Worm (Caenorhabditis elegans): Measurements from ENCODE around the gene H09F14.1.

Gene H09F14.1

ce11 chrV:10602051-10602937 lies 13.1 kb downstream of the H09F14.1 start, which contains the start of gene H27A22.1:
TSS of gene H27A22.1 (plus strand) at chrV:10602555.
- no peak for TF ChIP-seq ref-2 (tag; optimal IDR thresholded peaks at IDR 0.05)

- TF ChIP-seq Y22D7AL.16 (tag; optimal IDR thresholded peaks at IDR 0.05) (no peak), elt-2 (tag; optimal IDR thresholded peaks at IDR 0.05) (no peak), nhr-232 (tag; optimal IDR thresholded peaks at IDR 0.05) (no peak)
Measured at ce11 chrV:10598670-10599154, 16.7 kb downstream of the H09F14.1 start, which contains the start of gene scpl-4. TSS of gene scpl-4 (plus strand) at chrV:10599104.

DNA sequence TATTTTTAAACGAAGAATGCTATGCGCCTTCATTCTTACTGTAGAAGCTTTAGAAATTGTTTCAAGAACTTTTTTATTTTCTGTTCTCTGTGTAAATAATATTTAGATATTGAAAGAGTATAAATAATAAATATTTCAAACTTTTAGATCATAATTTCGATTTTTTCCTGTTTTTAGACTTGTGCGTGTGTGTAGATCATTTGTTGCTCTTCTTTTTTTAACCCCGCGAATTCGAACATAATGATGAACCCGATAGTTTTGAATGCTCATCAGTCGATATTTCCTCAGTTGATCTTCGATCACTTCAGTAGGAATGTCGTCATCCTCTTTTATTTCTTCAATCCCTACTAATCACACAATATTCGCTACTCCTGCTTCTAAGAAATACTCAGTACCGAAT lies 18.2 kb downstream of the H09F14.1 start, which contains the start of gene T21C9.13:
Gene T21C9.13 (plus strand): TSS at position 33 of the 400 bp plus-strand sequence.
- TF ChIP-seq ceh-45 (GFP tag; IDR thresholded peaks at IDR 0.05): no peak
- TF ChIP-seq ceh-30 (tag; optimal IDR thresholded peaks at IDR 0.05): no peak
- TF ChIP-seq lin-11 (tag; optimal IDR thresholded peaks at IDR 0.05): no peak
- TF ChIP-seq ceh-19 (GFP tag; optimal IDR thresholded peaks at IDR 0.05): no peak
- no peak for TF ChIP-seq ztf-16 (tag; optimal IDR thresholded peaks at IDR 0.05)
- no peak for TF ChIP-seq ceh-31 (tag; optimal IDR thresholded peaks at IDR 0.05)
- TF ChIP-seq K02D7.2 (tag; optimal IDR thresholded peaks at IDR 0.05): no peak
- no peak for TF ChIP-seq eyg-1 (tag; optimal IDR thresholded peaks at IDR 0.05)

- TF ChIP-seq eyg-1 (tag; optimal IDR thresholded peaks at IDR 0.05) (no peak), pat-9 (tag; optimal IDR thresholded peaks at IDR 0.05) (no peak), che-1 (tag; optimal IDR thresholded peaks at IDR 0.05) (no peak), npax-4 (tag; optimal IDR thresholded peaks at IDR 0.05) (no peak), ceh-34 (tag; optimal IDR thresholded peaks at IDR 0.05) (no peak), sox-2 (GFP tag; IDR thresholded peaks at IDR 0.05) (no peak), ztf-16 (tag; optimal IDR thresholded peaks at IDR 0.05) (no peak), fkh-10 (GFP tag; optimal IDR thresholded peaks at IDR 0.05) (no peak), hlh-15 (tag; optimal IDR thresholded peaks at IDR 0.05) (no peak), unc-55 (GFP tag; optimal IDR thresholded peaks at IDR 0.05) (no peak), pha-2 (tag; optimal IDR thresholded peaks at IDR 0.05) (no peak), nfya-1 (tag; optimal IDR thresholded peaks at IDR 0.05) (no peak)
Measured at ce11 chrV:10594810-10595209, 20.6 kb downstream of the H09F14.1 start, which contains the start of gene T21C9.11. TSS of gene T21C9.11 (minus strand) at chrV:10594910.

DNA sequence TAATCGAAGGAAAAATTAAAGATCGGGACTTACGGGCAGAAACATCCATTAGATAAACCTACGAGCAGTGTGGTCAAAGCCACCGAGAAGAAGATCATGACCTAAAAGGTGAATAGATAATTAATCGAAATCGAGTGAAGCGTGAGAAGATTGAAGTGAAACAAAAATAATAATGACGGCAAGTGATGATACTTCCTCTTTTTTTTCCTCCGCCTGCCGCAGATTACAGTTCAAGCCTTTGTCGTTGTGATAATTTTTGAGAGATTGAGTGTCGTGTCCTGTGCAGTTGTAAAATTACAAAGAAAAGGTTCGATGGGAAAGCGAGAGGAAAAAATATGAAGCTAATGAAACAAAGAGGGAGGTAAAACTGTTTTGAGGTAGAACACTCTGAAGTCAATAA lies 22.9 kb downstream of the H09F14.1 start, which contains the start of gene T21C9.9:
Gene T21C9.9 (minus strand): TSS at position 101 of the 400 bp plus-strand sequence.
- no peak for TF ChIP-seq npax-4 (tag; optimal IDR thresholded peaks at IDR 0.05)
- TF ChIP-seq ceh-24 (tag; optimal IDR thresholded peaks at IDR 0.05): no peak
- TF ChIP-seq K09A11.1 (tag; optimal IDR thresholded peaks at IDR 0.05; ENCODE audit: insufficient read depth): no peak
- no peak for TF ChIP-seq fax-1 (tag; optimal IDR thresholded peaks at IDR 0.05)
- no peak for TF ChIP-seq hlh-13 (GFP tag; optimal IDR thresholded peaks at IDR 0.05)
- no peak for TF ChIP-seq ceh-9 (tag; optimal IDR thresholded peaks at IDR 0.05)
- TF ChIP-seq hlh-15 (tag; optimal IDR thresholded peaks at IDR 0.05): no peak
- no peak for TF ChIP-seq C38D4.7 (GFP tag; optimal IDR thresholded peaks at IDR 0.05)
- no peak for TF ChIP-seq ceh-48 (tag; optimal IDR thresholded peaks at IDR 0.05)
- no peak for TF ChIP-seq T23F11.4 (GFP tag; optimal IDR thresholded peaks at IDR 0.05)
- no peak for TF ChIP-seq hlh-8 (tag; optimal IDR thresholded peaks at IDR 0.05)
